Worm (Caenorhabditis elegans): ENCODE measurements around the gene cct-2.

DNA sequence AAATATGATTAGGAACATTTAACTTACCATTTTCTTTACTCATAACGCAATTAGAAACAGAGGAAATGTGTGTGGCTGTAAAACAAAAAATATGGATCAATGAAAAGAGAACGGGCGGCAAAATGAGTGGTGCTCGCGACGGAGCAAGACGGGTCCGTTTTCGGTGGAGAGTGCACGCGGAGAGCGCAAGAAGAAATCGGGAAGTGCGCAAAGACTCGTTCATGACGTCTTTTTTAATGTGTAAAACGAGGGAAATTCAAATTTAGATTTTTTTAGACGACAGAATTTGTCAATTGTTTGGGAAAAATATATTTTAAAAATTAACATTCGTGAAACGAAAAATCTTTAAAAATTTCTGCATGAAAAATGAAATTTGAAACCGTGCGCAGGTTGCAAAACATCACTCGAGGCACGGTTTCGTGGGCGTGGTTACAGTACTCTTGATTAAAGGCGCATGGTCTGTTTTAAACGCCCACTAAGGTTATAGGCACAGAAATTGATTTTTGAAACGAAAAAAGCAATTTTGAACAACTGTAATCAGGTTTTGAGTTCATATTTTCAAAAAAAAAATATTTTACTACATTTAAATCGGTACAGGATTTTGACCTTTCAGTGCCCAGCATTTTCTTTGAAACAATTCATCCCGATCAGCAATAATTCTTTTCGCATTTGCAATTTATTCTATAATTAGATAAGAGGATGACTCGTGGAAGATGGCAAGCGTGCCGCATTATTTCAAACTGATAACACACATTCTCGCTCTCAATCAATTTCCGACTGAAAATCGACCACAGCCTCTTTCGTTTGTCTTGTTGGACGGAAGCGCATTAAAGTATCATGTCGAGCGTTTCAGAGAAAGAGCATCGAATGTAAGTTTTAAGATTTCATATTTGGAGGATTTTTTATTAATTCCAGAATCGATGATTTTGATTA is 42.0 kb downstream of the cct-2 start, which contains the start of the genes szy-20 and C18E9.5:
- TF ChIP-seq F49E8.2 (tag; optimal IDR thresholded peaks at IDR 0.05; ENCODE audit: borderline replicate concordance) (peak; percentile 32), madf-9 (GFP tag; conservative IDR thresholded peaks at IDR 0.05) (0 out of 2 replicates have a peak, but pooled peaks have one; percentile 14), lin-13 (GFP tag; optimal IDR thresholded peaks at IDR 0.05) (no peak), nhr-237 (tag; optimal IDR thresholded peaks at IDR 0.05) (no peak), nhr-11 (tag; optimal IDR thresholded peaks at IDR 0.05) (peak; percentile 41), fos-1 (tag; optimal IDR thresholded peaks at IDR 0.05) (no peak)
